Worm (Caenorhabditis elegans) whole organism, L1 larva: ENCODE data around the gene C27D6.15.
A peak's percentile ranks its signal among the peaks of the same experiment; 100 is the strongest.

Source experiments
- C04F5.9 ChIP-seq: sonication (generic microtip); optimal IDR thresholded peaks from 2 replicates; lab custom pipeline; 2016; ENCODE audit warnings: missing genetic modification characterization, missing compliant biosample characterization
- C16A3.4 ChIP-seq: fragments of 150-350 bp; optimal IDR thresholded peaks from 2 replicates; lab custom pipeline; 2014; ENCODE audit warnings: missing biosample characterization, missing genetic modification characterization
- aha-1 ChIP-seq: fragments of 150-350 bp; optimal IDR thresholded peaks from 2 replicates; lab custom pipeline; 2014; ENCODE audit warnings: missing biosample characterization, missing genetic modification characterization
- alr-1 ChIP-seq: fragments of 200-800 bp; sonication (Bioruptor generic); optimal IDR thresholded peaks from 2 replicates; lab custom pipeline; 2018; ENCODE audit warnings: borderline replicate concordance, mild to moderate bottlenecking, missing genetic modification characterization, missing compliant biosample characterization
- aly-2 ChIP-seq: fragments of 150-350 bp; optimal IDR thresholded peaks from 2 replicates; lab custom pipeline; 2014; ENCODE audit warnings: missing biosample characterization, missing genetic modification characterization
- blmp-1 ChIP-seq: fragments of 150-350 bp; optimal IDR thresholded peaks from 2 replicates; lab custom pipeline; 2014; ENCODE audit warnings: missing biosample characterization, missing genetic modification characterization
- ceh-63 ChIP-seq: fragments of 200-800 bp; sonication (Bioruptor generic); optimal IDR thresholded peaks from 2 replicates; lab custom pipeline; 2018; ENCODE audit warnings: mild to moderate bottlenecking, missing genetic modification characterization, missing compliant biosample characterization
- ceh-88 ChIP-seq: fragments of 200-800 bp; sonication (Bioruptor generic); IDR thresholded peaks from 2 replicates; pipeline ENCODE4 v1.3.6; 2022; ENCODE audit warnings: missing genetic modification characterization, missing compliant biosample characterization
- ceh-90 ChIP-seq: sonication (generic microtip); optimal IDR thresholded peaks from 2 replicates; lab custom pipeline; 2016; ENCODE audit warnings: missing genetic modification characterization, missing compliant biosample characterization
- ces-1 ChIP-seq: fragments of 150-350 bp; optimal IDR thresholded peaks from 2 replicates; lab custom pipeline; 2014; ENCODE audit warnings: missing biosample characterization, missing genetic modification reagents, missing genetic modification characterization
- dpl-1 ChIP-seq, 3 experiments: fragments of 150-350 bp in 2 of 3; sonication (generic microtip) in 1 of 3; optimal IDR thresholded peaks; 2 replicates each; lab custom pipeline; 2014 to 2017; ENCODE audit warnings: missing biosample characterization in 3 of 3, missing genetic modification characterization in 3 of 3, missing genetic modification reagents in 3 of 3
- dsc-1 ChIP-seq: sonication (generic microtip); optimal IDR thresholded peaks from 2 replicates; lab custom pipeline; 2016; ENCODE audit warnings: mild to moderate bottlenecking, missing genetic modification characterization, missing compliant biosample characterization
- efl-1 ChIP-seq, 4 experiments: fragments of 150-350 bp; optimal IDR thresholded peaks in 3 of 4; peaks in 1 of 4; 1 replicate in 1 of 4; 2 replicates in 3 of 4; lab custom pipeline; 2014; ENCODE audit warnings: missing biosample characterization in 2 of 4, missing genetic modification characterization in 2 of 4, missing genetic modification reagents in 2 of 4
- efl-3 ChIP-seq: fragments of 200-800 bp; sonication (Bioruptor generic); optimal IDR thresholded peaks from 2 replicates; lab custom pipeline; 2018; ENCODE audit warnings: mild to moderate bottlenecking, missing genetic modification characterization, missing compliant biosample characterization
- egl-27 ChIP-seq, 2 experiments: fragments of 150-350 bp in 1 of 2; sonication (generic microtip); optimal IDR thresholded peaks; 3 replicates each; lab custom pipeline; 2017 to 2018; ENCODE audit warnings: missing biosample characterization in 2 of 2, missing genetic modification characterization in 2 of 2, missing genetic modification reagents in 2 of 2
- elt-3 ChIP-seq, 6 experiments: fragments of 150-350 bp in 1 of 6; sonication (generic microtip); optimal IDR thresholded peaks; 2 replicates each; lab custom pipeline; 2017 to 2018; ENCODE audit warnings: missing biosample characterization in 6 of 6, missing genetic modification characterization in 6 of 6, inconsistent platforms in 1 of 6
- ets-5 ChIP-seq: fragments of 200-800 bp; sonication (Bioruptor generic); IDR thresholded peaks from 2 replicates; pipeline ENCODE4 v1.3.6; 2022; ENCODE audit warnings: missing genetic modification characterization, missing compliant biosample characterization
- fkh-10 ChIP-seq: sonication (generic microtip); optimal IDR thresholded peaks from 2 replicates; lab custom pipeline; 2017; ENCODE audit warnings: missing biosample characterization, missing genetic modification reagents, missing genetic modification characterization
- fkh-4 ChIP-seq: sonication (generic microtip); optimal IDR thresholded peaks from 2 replicates; lab custom pipeline; 2016; ENCODE audit warnings: missing compliant biosample characterization, missing genetic modification characterization, borderline replicate concordance
- fkh-8 ChIP-seq: sonication (generic microtip); optimal IDR thresholded peaks from 2 replicates; lab custom pipeline; 2016; ENCODE audit warnings: mild to moderate bottlenecking, missing genetic modification characterization, missing compliant biosample characterization
- grh-1 ChIP-seq: fragments of 200-800 bp; sonication (Bioruptor generic); IDR thresholded peaks from 2 replicates; pipeline ENCODE4 v1.3.6; 2022; ENCODE audit warnings: missing genetic modification reagents, missing genetic modification characterization, missing compliant biosample characterization
- hlh-4 ChIP-seq: sonication (generic microtip); optimal IDR thresholded peaks from 2 replicates; lab custom pipeline; 2016; ENCODE audit warnings: mild to moderate bottlenecking, missing genetic modification characterization, missing compliant biosample characterization
- irx-1 ChIP-seq: sonication (generic microtip); optimal IDR thresholded peaks from 2 replicates; lab custom pipeline; 2016; ENCODE audit warnings: missing genetic modification characterization, missing compliant biosample characterization
- isw-1 ChIP-seq: fragments of 200-800 bp; sonication (Bioruptor generic); IDR thresholded peaks from 2 replicates; pipeline ENCODE4 v1.3.6; 2022; ENCODE audit warnings: missing genetic modification characterization, missing compliant biosample characterization
- jun-1 ChIP-seq: fragments of 150-350 bp; optimal IDR thresholded peaks from 2 replicates; lab custom pipeline; 2014; ENCODE audit warnings: missing biosample characterization, missing genetic modification reagents, missing genetic modification characterization
- lin-13 ChIP-seq: fragments of 150-350 bp; optimal IDR thresholded peaks from 2 replicates; lab custom pipeline; 2014; ENCODE audit warnings: missing biosample characterization, missing genetic modification reagents, missing genetic modification characterization
- lin-14 ChIP-seq: fragments of 200-800 bp; sonication (Bioruptor generic); optimal IDR thresholded peaks from 2 replicates; lab custom pipeline; 2018; ENCODE audit warnings: mild to moderate bottlenecking, missing genetic modification characterization, moderate library complexity, missing compliant biosample characterization
- lin-15B ChIP-seq: fragments of 150-350 bp; sonication (generic microtip); optimal IDR thresholded peaks from 3 replicates; lab custom pipeline; 2014; ENCODE audit warnings: missing biosample characterization, missing genetic modification characterization
- lsy-2 ChIP-seq, 2 experiments: fragments of 150-350 bp; optimal IDR thresholded peaks; 2 replicates each; lab custom pipeline; 2014; ENCODE audit warnings: missing biosample characterization in 2 of 2, missing genetic modification characterization in 2 of 2
- mab-9 ChIP-seq: fragments of 200-800 bp; sonication (Bioruptor generic); IDR thresholded peaks from 2 replicates; pipeline ENCODE4 v1.3.6; 2022; ENCODE audit warnings: missing genetic modification reagents, missing genetic modification characterization, missing compliant biosample characterization
- mdl-1 ChIP-seq, 2 experiments: fragments of 150-350 bp; optimal IDR thresholded peaks; 2 replicates each; lab custom pipeline; 2014 to 2017; ENCODE audit warnings: missing biosample characterization in 2 of 2, missing genetic modification characterization in 2 of 2, inconsistent platforms in 1 of 2
- mef-2 ChIP-seq: fragments of 150-350 bp; optimal IDR thresholded peaks from 2 replicates; lab custom pipeline; 2014; ENCODE audit warnings: missing biosample characterization, missing genetic modification characterization
- nhr-11 ChIP-seq: fragments of 150-350 bp; optimal IDR thresholded peaks from 2 replicates; lab custom pipeline; 2014; ENCODE audit warnings: missing biosample characterization, missing genetic modification characterization
- nhr-19 ChIP-seq: fragments of 200-800 bp; sonication (Bioruptor generic); conservative IDR thresholded peaks from 2 replicates; pipeline ENCODE4 v1.3.6; 2022; ENCODE audit warnings: missing genetic modification characterization, missing compliant biosample characterization
- nhr-20 ChIP-seq: sonication (generic microtip); optimal IDR thresholded peaks from 2 replicates; lab custom pipeline; 2016; ENCODE audit warnings: mild to moderate bottlenecking, missing genetic modification characterization, missing compliant biosample characterization
- nhr-237 ChIP-seq: fragments of 150-350 bp; optimal IDR thresholded peaks from 2 replicates; lab custom pipeline; 2014; ENCODE audit warnings: missing biosample characterization, missing genetic modification characterization
- nhr-28 ChIP-seq: fragments of 150-350 bp; optimal IDR thresholded peaks from 2 replicates; lab custom pipeline; 2014; ENCODE audit warnings: missing biosample characterization, missing genetic modification characterization
- nhr-47 ChIP-seq: sonication (generic microtip); optimal IDR thresholded peaks from 2 replicates; lab custom pipeline; 2016; ENCODE audit warnings: mild to moderate bottlenecking, missing genetic modification characterization, moderate library complexity, missing compliant biosample characterization
- nhr-71 ChIP-seq: sonication (generic microtip); optimal IDR thresholded peaks from 2 replicates; lab custom pipeline; 2016; ENCODE audit warnings: mild to moderate bottlenecking, missing genetic modification characterization, moderate library complexity, missing compliant biosample characterization
- pag-3 ChIP-seq: sonication (generic microtip); optimal IDR thresholded peaks from 2 replicates; lab custom pipeline; 2017; ENCODE audit warnings: missing genetic modification characterization, mild to moderate bottlenecking, missing compliant biosample characterization, antibody characterized with exemption, borderline replicate concordance; ENCODE audit not compliant: insufficient read depth
- rnt-1 ChIP-seq: sonication (generic microtip); optimal IDR thresholded peaks from 2 replicates; lab custom pipeline; 2016; ENCODE audit warnings: mild to moderate bottlenecking, missing genetic modification characterization, moderate library complexity, missing compliant biosample characterization
- snpc-4 ChIP-seq: fragments of 150-350 bp; optimal IDR thresholded peaks from 2 replicates; lab custom pipeline; 2014; ENCODE audit warnings: missing biosample characterization, missing genetic modification characterization
- snu-23 ChIP-seq: sonication (generic microtip); optimal IDR thresholded peaks from 2 replicates; lab custom pipeline; 2016; ENCODE audit warnings: missing genetic modification characterization, missing compliant biosample characterization
- sox-4 ChIP-seq: sonication (generic microtip); optimal IDR thresholded peaks from 2 replicates; lab custom pipeline; 2016; ENCODE audit warnings: missing genetic modification characterization, missing compliant biosample characterization
- sup-37 ChIP-seq: fragments of 200-800 bp; sonication (Bioruptor generic); optimal IDR thresholded peaks from 2 replicates; lab custom pipeline; 2018; ENCODE audit warnings: mild to moderate bottlenecking, missing genetic modification characterization, missing compliant biosample characterization
- swsn-7 ChIP-seq: sonication (generic microtip); optimal IDR thresholded peaks from 2 replicates; lab custom pipeline; 2016; ENCODE audit warnings: missing genetic modification characterization, missing compliant biosample characterization
- unc-62 ChIP-seq: fragments of 150-350 bp; optimal IDR thresholded peaks from 2 replicates; lab custom pipeline; 2014; ENCODE audit warnings: missing biosample characterization, missing genetic modification reagents, missing genetic modification characterization
- unc-98 ChIP-seq: fragments of 200-800 bp; sonication (Bioruptor generic); IDR thresholded peaks from 2 replicates; pipeline ENCODE4 v1.3.6; 2022; ENCODE audit warnings: missing genetic modification characterization, missing compliant biosample characterization
- vab-15 ChIP-seq: sonication (generic microtip); optimal IDR thresholded peaks from 2 replicates; lab custom pipeline; 2017; ENCODE audit warnings: missing genotype, mild to moderate bottlenecking, missing genetic modification characterization, missing compliant biosample characterization
- xbp-1 ChIP-seq: sonication (generic microtip); optimal IDR thresholded peaks from 2 replicates; lab custom pipeline; 2016; ENCODE audit warnings: missing genetic modification characterization, missing compliant biosample characterization
- zip-4 ChIP-seq: fragments of 200-800 bp; sonication (Bioruptor generic); optimal IDR thresholded peaks from 2 replicates; lab custom pipeline; 2018; ENCODE audit warnings: mild to moderate bottlenecking, missing genetic modification characterization, moderate library complexity, missing compliant biosample characterization
- ztf-11 ChIP-seq, 2 experiments: sonication (generic microtip); optimal IDR thresholded peaks; 2 replicates each; lab custom pipeline; 2016 to 2017; ENCODE audit warnings: missing genetic modification characterization in 2 of 2, missing biosample characterization in 1 of 2, missing compliant biosample characterization in 1 of 2

The C27D6.15 gene

DNA sequence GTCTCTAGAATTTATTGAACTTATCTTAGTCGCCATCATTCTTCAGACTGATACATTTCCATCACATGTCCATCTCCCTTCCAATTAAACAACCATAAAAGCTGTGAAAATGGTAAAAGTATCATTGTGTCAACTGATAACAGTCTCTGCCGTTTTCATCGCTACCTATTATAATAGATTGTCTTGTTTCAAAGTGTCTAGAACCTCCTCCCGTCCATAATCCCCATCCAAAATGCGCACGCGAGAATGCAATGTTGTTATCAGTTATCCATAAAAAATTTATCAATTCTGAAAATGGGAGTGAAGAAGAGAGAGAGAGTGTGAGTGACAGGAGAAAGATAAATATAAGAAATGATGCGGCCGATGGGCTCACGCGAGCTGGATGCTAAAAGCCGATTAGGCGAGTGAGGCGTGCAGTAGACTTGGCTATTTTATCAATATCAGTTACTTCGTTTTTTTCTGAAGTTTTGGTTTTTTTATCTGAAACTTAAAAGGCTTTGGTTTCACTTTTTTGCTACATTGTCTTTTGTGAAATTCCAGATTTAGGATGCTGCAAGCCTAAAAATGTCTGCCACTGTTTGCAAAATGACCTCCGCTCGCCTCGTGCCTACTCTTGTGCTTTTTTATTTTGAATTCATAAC is 30.3 kb downstream of the C27D6.15 start (continued):
- TF ChIP-seq unc-62 (GFP tag; lab: Kevin White, UChicago) (no peak), sox-4 (tag; lab: Kevin White, UChicago) (no peak), fkh-10 (GFP tag; lab: Kevin White, UChicago) (no peak), mef-2 (tag; lab: Kevin White, UChicago) (no peak), snpc-4 (no peak), unc-98 (GFP tag; lab: Robert Waterston, UW) (no peak), nhr-19 (GFP tag; lab: Robert Waterston, UW) (no peak), nhr-28 (tag; lab: Kevin White, UChicago) (no peak), mab-9 (GFP tag; lab: Robert Waterston, UW) (no peak), dpl-1 (GFP tag; optimal IDR thresholded peaks at IDR 0.05; lab: Kevin White, UChicago) (no peak), nhr-47 (tag; lab: Kevin White, UChicago) (peak; percentile 16), ceh-90 (tag; lab: Kevin White, UChicago) (no peak), lin-14 (GFP tag; lab: Kevin White, UChicago) (peak; percentile 32), nhr-20 (tag; lab: Kevin White, UChicago) (peak; percentile 16), zip-4 (no peak), vab-15 (tag; lab: Kevin White, UChicago) (no peak), rnt-1 (no peak), ztf-11 (tag; optimal IDR thresholded peaks at IDR 0.05; lab: Kevin White, UChicago) (no peak), C04F5.9 (tag; lab: Kevin White, UChicago) (no peak), swsn-7 (tag; lab: Kevin White, UChicago) (no peak), ces-1 (GFP tag; lab: Kevin White, UChicago) (no peak), nhr-71 (tag; lab: Kevin White, UChicago) (peak; percentile 44), aha-1 (no peak), dsc-1 (tag; lab: Kevin White, UChicago) (peak; percentile 50), fkh-4 (tag; lab: Kevin White, UChicago) (no peak), fkh-8 (tag; lab: Kevin White, UChicago) (no peak), alr-1 (tag; lab: Kevin White, UChicago) (no peak), aly-2 (tag; lab: Kevin White, UChicago) (no peak), snu-23 (GFP tag; lab: Kevin White, UChicago) (no peak), mdl-1 (tag; optimal IDR thresholded peaks at IDR 0.05; lab: Kevin White, UChicago) (no peak), nhr-11 (tag; lab: Kevin White, UChicago) (no peak), ceh-63 (GFP tag; lab: Kevin White, UChicago) (no peak), elt-3 (tag; optimal IDR thresholded peaks at IDR 0.05; lab: Kevin White, UChicago) (peak in 4 of 6 experiments; percentile 22 to 77 (median 43)), irx-1 (tag; lab: Kevin White, UChicago) (no peak), ceh-88 (GFP tag; lab: Robert Waterston, UW) (no peak), ets-5 (GFP tag; lab: Robert Waterston, UW) (no peak), pag-3 (no peak), xbp-1 (tag; lab: Kevin White, UChicago) (no peak), isw-1 (GFP tag; lab: Robert Waterston, UW) (no peak), hlh-4 (tag; lab: Kevin White, UChicago) (no peak), C16A3.4 (tag; lab: Kevin White, UChicago) (no peak), nhr-237 (tag; lab: Kevin White, UChicago) (no peak), blmp-1 (tag; lab: Kevin White, UChicago) (peak; percentile 46), efl-1 (optimal IDR thresholded peaks at IDR 0.05; lab: Kevin White, UChicago) (no peak), efl-1 (GFP tag; optimal IDR thresholded peaks at IDR 0.05 in 1 of 2; lab: Kevin White, UChicago) (no peak), sup-37 (no peak), lin-13 (no peak), jun-1 (peak; percentile 61), efl-3 (no peak), egl-27 (tag; optimal IDR thresholded peaks at IDR 0.05; lab: Kevin White, UChicago) (no peak), lin-15B (tag; lab: Kevin White, UChicago) (no peak), grh-1 (GFP tag; lab: Robert Waterston, UW) (no peak), lsy-2 (tag; optimal IDR thresholded peaks at IDR 0.05; lab: Kevin White, UChicago) (peak in 1 of 2 experiments; percentile 10)
